Fruit fly (Drosophila melanogaster) whole organism, pupa: ENCODE measurements around the gene CG14971.

ENCODE experiments used
- CG12605 ChIP-seq: fragments of 200-800 bp; sonication (Bioruptor generic); IDR thresholded peaks from 2 replicates; pipeline ENCODE4 v1.3.6; 2022; ENCODE audit warnings: missing biosample characterization, missing genetic modification characterization
- CG14655 ChIP-seq: fragments of 200-800 bp; sonication (Bioruptor generic); optimal IDR thresholded peaks from 3 replicates; lab custom pipeline; 2017; ENCODE audit warnings: mild to moderate bottlenecking, missing biosample characterization, missing genetic modification reagents, missing genetic modification characterization
- CG17806 ChIP-seq: fragments of 200-800 bp; sonication (Bioruptor generic); optimal IDR thresholded peaks from 2 replicates; lab custom pipeline; 2018; ENCODE audit warnings: missing biosample characterization, mild to moderate bottlenecking, missing genetic modification characterization, moderate library complexity
- CG4496 ChIP-seq: fragments of 200-800 bp; sonication (Bioruptor generic); IDR thresholded peaks from 3 replicates; pipeline ENCODE4 v1.3.6; 2022; ENCODE audit warnings: missing biosample characterization, missing genetic modification characterization
- CG8159 ChIP-seq: fragments of 200-800 bp; sonication (Bioruptor generic); optimal IDR thresholded peaks from 3 replicates; lab custom pipeline; 2018; ENCODE audit warnings: missing biosample characterization, mild to moderate bottlenecking, missing genetic modification characterization, moderate library complexity
- CG8301 ChIP-seq: fragments of 200-800 bp; sonication (Bioruptor generic); optimal IDR thresholded peaks from 2 replicates; lab custom pipeline; 2018; ENCODE audit warnings: missing biosample characterization, mild to moderate bottlenecking, missing genetic modification characterization
- EcR ChIP-seq: fragments of 200-800 bp; sonication (Bioruptor generic); optimal IDR thresholded peaks from 3 replicates; lab custom pipeline; 2019; ENCODE audit warnings: missing biosample characterization, missing genetic modification characterization, mild to moderate bottlenecking, moderate library complexity, missing genetic modification reagents
- Ets98B ChIP-seq: fragments of 200-800 bp; sonication (Bioruptor generic); IDR thresholded peaks from 2 replicates; pipeline ENCODE4 v1.3.6; 2022; ENCODE audit warnings: missing biosample characterization, missing genetic modification characterization
- Pif1A ChIP-seq: fragments of 200-800 bp; sonication (Bioruptor generic); optimal IDR thresholded peaks from 3 replicates; lab custom pipeline; 2016; ENCODE audit warnings: missing biosample characterization, missing genetic modification characterization
- Snoo ChIP-seq: fragments of 200-800 bp; sonication (Bioruptor generic); optimal IDR thresholded peaks from 3 replicates; lab custom pipeline; 2017; ENCODE audit warnings: missing biosample characterization, mild to moderate bottlenecking, missing genetic modification characterization, inconsistent platforms
- fd96Ca ChIP-seq: fragments of 200-800 bp; sonication (Bioruptor generic); IDR thresholded peaks from 3 replicates; pipeline ENCODE4 v1.3.6; 2022; ENCODE audit warnings: missing biosample characterization, missing genetic modification characterization
- gl ChIP-seq: fragments of 200-800 bp; sonication (Bioruptor generic); optimal IDR thresholded peaks from 2 replicates; lab custom pipeline; 2018; ENCODE audit warnings: missing biosample characterization, mild to moderate bottlenecking, missing genetic modification characterization
- rn ChIP-seq: fragments of 200-800 bp; sonication (Bioruptor generic); IDR thresholded peaks from 2 replicates; pipeline ENCODE4 v1.3.6; 2022; ENCODE audit warnings: missing biosample characterization, missing genetic modification characterization

dm6 chr3L:3454430-3454829 lies 16.7 kb downstream of the CG14971 start:
- TF ChIP-seq CG17806 (tag; lab: Kevin White, UChicago) = no peak
- TF ChIP-seq CG12605 (GFP tag; lab: Robert Waterston, UW) = no peak
- TF ChIP-seq CG8301 (tag; lab: Kevin White, UChicago) = no peak
- no peak for TF ChIP-seq CG14655
- no peak for TF ChIP-seq Snoo (tag; lab: Kevin White, UChicago)
- TF ChIP-seq CG4496 (GFP tag; lab: Robert Waterston, UW) = no peak
- no peak for TF ChIP-seq rn (GFP tag; lab: Robert Waterston, UW)
- TF ChIP-seq fd96Ca (GFP tag; lab: Robert Waterston, UW) = no peak
- no peak for TF ChIP-seq Pif1A
- TF ChIP-seq Ets98B (GFP tag; lab: Robert Waterston, UW) = no peak
- TF ChIP-seq EcR (GFP tag; lab: Kevin White, UChicago) = no peak
- TF ChIP-seq gl (tag; lab: Kevin White, UChicago) = no peak
- no peak for TF ChIP-seq CG8159 (tag; lab: Kevin White, UChicago)
